Fruit fly (Drosophila melanogaster) whole organism, embryonic: ENCODE results near the gene Fas3.

Experiments used
- CG11085 ChIP-seq: fragments of 200-800 bp; sonication (Bioruptor generic); IDR thresholded peaks from 2 replicates; pipeline ENCODE4 v1.3.6; 2022; ENCODE audit warnings: missing biosample characterization, missing genetic modification characterization
- CG11093 ChIP-seq: fragments of 200-800 bp; sonication (Bioruptor generic); IDR thresholded peaks from 3 replicates; pipeline ENCODE4 v1.3.6; 2022; ENCODE audit warnings: missing biosample characterization, missing genetic modification characterization
- CG11504 ChIP-seq: fragments of 200-800 bp; sonication (Bioruptor generic); optimal IDR thresholded peaks from 3 replicates; lab custom pipeline; 2019; ENCODE audit warnings: missing biosample characterization, mild to moderate bottlenecking, missing genetic modification characterization, moderate library complexity
- CG12155 ChIP-seq: fragments of 200-800 bp; sonication (Bioruptor generic); optimal IDR thresholded peaks from 3 replicates; lab custom pipeline; 2016; ENCODE audit warnings: missing biosample characterization, missing genetic modification characterization
- CG13296 ChIP-seq: fragments of 200-800 bp; sonication (Bioruptor generic); optimal IDR thresholded peaks from 3 replicates; lab custom pipeline; 2018; ENCODE audit warnings: missing biosample characterization, mild to moderate bottlenecking, missing genetic modification characterization
- CG16813 ChIP-seq: fragments of 200-800 bp; sonication (Bioruptor generic); IDR thresholded peaks from 3 replicates; pipeline ENCODE4 v1.3.6; 2022; ENCODE audit warnings: missing biosample characterization, missing genetic modification characterization; ENCODE audit not compliant: partially characterized antibody
- CG16863 ChIP-seq: fragments of 200-800 bp; sonication (Bioruptor generic); optimal IDR thresholded peaks from 3 replicates; lab custom pipeline; 2016; ENCODE audit warnings: missing biosample characterization, missing genetic modification characterization
- CG17612 ChIP-seq: fragments of 200-800 bp; sonication (Bioruptor generic); IDR thresholded peaks from 2 replicates; pipeline ENCODE4 v1.3.6; 2022; ENCODE audit warnings: missing biosample characterization, missing genetic modification characterization
- CG2199 ChIP-seq: fragments of 200-800 bp; sonication (Bioruptor generic); IDR thresholded peaks from 3 replicates; pipeline ENCODE4 v1.3.6; 2022; ENCODE audit warnings: missing biosample characterization, missing genetic modification characterization
- CG31388 ChIP-seq: fragments of 200-800 bp; sonication (Bioruptor generic); optimal IDR thresholded peaks from 2 replicates; lab custom pipeline; 2016; ENCODE audit warnings: missing biosample characterization, missing genetic modification characterization
- CG4707 ChIP-seq: fragments of 200-800 bp; sonication (Bioruptor generic); optimal IDR thresholded peaks from 2 replicates; lab custom pipeline; 2018; ENCODE audit warnings: missing biosample characterization, mild to moderate bottlenecking, missing genetic modification characterization, moderate library complexity
- CG7987 ChIP-seq: fragments of 200-800 bp; sonication (Bioruptor generic); optimal IDR thresholded peaks from 2 replicates; lab custom pipeline; 2018; ENCODE audit warnings: missing biosample characterization, mild to moderate bottlenecking, missing genetic modification characterization, moderate library complexity
- CG8089 ChIP-seq: fragments of 200-800 bp; sonication (Bioruptor generic); optimal IDR thresholded peaks from 3 replicates; lab custom pipeline; 2016; ENCODE audit warnings: missing biosample characterization, missing genetic modification characterization
- CG8944 ChIP-seq: fragments of 200-800 bp; sonication (Bioruptor generic); optimal IDR thresholded peaks from 3 replicates; lab custom pipeline; 2016; ENCODE audit warnings: missing biosample characterization, missing genetic modification characterization
- CG9797 ChIP-seq: fragments of 200-800 bp; sonication (Bioruptor generic); optimal IDR thresholded peaks from 3 replicates; lab custom pipeline; 2018; ENCODE audit warnings: missing biosample characterization, mild to moderate bottlenecking, missing genetic modification characterization
- CTCF ChIP-seq: fragments of 200-800 bp; sonication (Bioruptor generic); optimal IDR thresholded peaks from 2 replicates; lab custom pipeline; 2017; ENCODE audit warnings: missing biosample characterization, mild to moderate bottlenecking, missing genetic modification characterization, moderate library complexity
- Dbx ChIP-seq: fragments of 200-800 bp; sonication (Bioruptor generic); IDR thresholded peaks from 3 replicates; pipeline ENCODE4 v1.3.6; 2022; ENCODE audit warnings: missing biosample characterization, missing genetic modification characterization
- Deaf1 ChIP-seq: fragments of 200-800 bp; optimal IDR thresholded peaks from 3 replicates; lab custom pipeline; 2019; ENCODE audit warnings: missing biosample characterization, mild to moderate bottlenecking, missing genetic modification characterization, moderate library complexity
- HmgD ChIP-seq: fragments of 200-800 bp; sonication (Bioruptor generic); optimal IDR thresholded peaks from 3 replicates; lab custom pipeline; 2016; ENCODE audit warnings: missing biosample characterization, missing genetic modification characterization
- Kr ChIP-seq: fragments of 200-800 bp; sonication (Bioruptor generic); optimal IDR thresholded peaks from 2 replicates; lab custom pipeline; 2017; ENCODE audit warnings: missing biosample characterization, mild to moderate bottlenecking, missing genetic modification characterization
- MTF-1 ChIP-seq: fragments of 200-800 bp; sonication (Bioruptor generic); optimal IDR thresholded peaks from 2 replicates; lab custom pipeline; 2018; ENCODE audit warnings: missing biosample characterization, mild to moderate bottlenecking, missing genetic modification characterization, borderline replicate concordance
- Optix ChIP-seq: fragments of 200-800 bp; sonication (Bioruptor generic); IDR thresholded peaks from 3 replicates; pipeline ENCODE4 v1.3.6; 2022; ENCODE audit warnings: missing biosample characterization, missing genetic modification characterization
- Ravus ChIP-seq: fragments of 200-800 bp; sonication (Bioruptor generic); IDR thresholded peaks from 2 replicates; pipeline ENCODE4 v1.3.6; 2022; ENCODE audit warnings: missing biosample characterization, missing genetic modification characterization
- Sox100B ChIP-seq: fragments of 200-800 bp; sonication (Bioruptor generic); optimal IDR thresholded peaks from 3 replicates; lab custom pipeline; 2018; ENCODE audit warnings: missing biosample characterization, mild to moderate bottlenecking, missing genetic modification characterization
- TFAM ChIP-seq: fragments of 200-800 bp; sonication (Bioruptor generic); optimal IDR thresholded peaks from 2 replicates; lab custom pipeline; 2017; ENCODE audit warnings: missing biosample characterization, missing genetic modification characterization, inconsistent platforms
- Taf1 ChIP-seq: fragments of 200-800 bp; sonication (Bioruptor generic); IDR thresholded peaks from 2 replicates; pipeline ENCODE4 v1.3.6; 2022; ENCODE audit warnings: missing biosample characterization, missing genetic modification characterization
- ab ChIP-seq: fragments of 200-800 bp; sonication (Bioruptor generic); optimal IDR thresholded peaks from 2 replicates; lab custom pipeline; 2016; ENCODE audit warnings: missing biosample characterization, missing genetic modification characterization
- corto ChIP-seq: fragments of 200-800 bp; sonication (Bioruptor generic); optimal IDR thresholded peaks from 2 replicates; lab custom pipeline; 2016; ENCODE audit warnings: missing biosample characterization, mild to moderate bottlenecking, missing genetic modification characterization, moderate library complexity
- croc ChIP-seq: fragments of 200-800 bp; sonication (Bioruptor generic); conservative IDR thresholded peaks from 3 replicates; pipeline ENCODE4 v1.3.6; 2022; ENCODE audit warnings: missing biosample characterization, missing genetic modification characterization
- cwo ChIP-seq: fragments of 200-800 bp; sonication (Bioruptor generic); optimal IDR thresholded peaks from 3 replicates; lab custom pipeline; 2017; ENCODE audit warnings: missing biosample characterization, missing genetic modification characterization, mild to moderate bottlenecking, moderate library complexity, missing genetic modification reagents
- dmrt99B ChIP-seq: fragments of 200-800 bp; sonication (Bioruptor generic); optimal IDR thresholded peaks from 2 replicates; lab custom pipeline; 2018; ENCODE audit warnings: missing biosample characterization, mild to moderate bottlenecking, missing genetic modification characterization, moderate library complexity
- fu2 ChIP-seq: fragments of 200-800 bp; sonication (Bioruptor generic); optimal IDR thresholded peaks from 2 replicates; lab custom pipeline; 2016; ENCODE audit warnings: missing biosample characterization, missing genetic modification characterization
- gem ChIP-seq: fragments of 200-800 bp; sonication (Bioruptor generic); optimal IDR thresholded peaks from 2 replicates; lab custom pipeline; 2019; ENCODE audit warnings: missing biosample characterization, mild to moderate bottlenecking, missing genetic modification characterization, moderate library complexity
- gsb ChIP-seq: fragments of 200-800 bp; sonication (Bioruptor generic); IDR thresholded peaks from 2 replicates; pipeline ENCODE4 v1.3.6; 2022; ENCODE audit warnings: missing biosample characterization, missing genetic modification characterization
- gsb-n ChIP-seq: fragments of 200-800 bp; sonication (Bioruptor generic); optimal IDR thresholded peaks from 3 replicates; lab custom pipeline; 2018; ENCODE audit warnings: missing biosample characterization, mild to moderate bottlenecking, missing genetic modification characterization
- gt ChIP-seq: fragments of 200-800 bp; sonication (Bioruptor generic); IDR thresholded peaks from 2 replicates; pipeline ENCODE4 v1.3.6; 2022; ENCODE audit warnings: missing biosample characterization, missing genetic modification characterization
- hbn ChIP-seq: fragments of 200-800 bp; sonication (Bioruptor generic); IDR thresholded peaks from 2 replicates; pipeline ENCODE4 v1.3.6; 2022; ENCODE audit warnings: missing biosample characterization, missing genetic modification characterization; ENCODE audit not compliant: partially characterized antibody
- ind ChIP-seq: fragments of 200-800 bp; sonication (Bioruptor generic); optimal IDR thresholded peaks from 3 replicates; lab custom pipeline; 2016; ENCODE audit warnings: missing biosample characterization, missing genetic modification characterization
- nerfin-1 ChIP-seq: fragments of 200-800 bp; sonication (Bioruptor generic); optimal IDR thresholded peaks from 3 replicates; lab custom pipeline; 2019; ENCODE audit warnings: missing biosample characterization, mild to moderate bottlenecking, missing genetic modification characterization, moderate library complexity
- nmo ChIP-seq: fragments of 200-800 bp; sonication (Bioruptor generic); optimal IDR thresholded peaks from 2 replicates; lab custom pipeline; 2018; ENCODE audit warnings: missing biosample characterization, mild to moderate bottlenecking, missing genetic modification characterization, moderate library complexity
- nom ChIP-seq: fragments of 200-800 bp; sonication (Bioruptor generic); optimal IDR thresholded peaks from 2 replicates; lab custom pipeline; 2017; ENCODE audit warnings: missing biosample characterization, missing genetic modification characterization, mild to moderate bottlenecking, moderate library complexity, missing genetic modification reagents
- oc ChIP-seq: fragments of 200-800 bp; sonication (Bioruptor generic); optimal IDR thresholded peaks from 2 replicates; lab custom pipeline; 2018; ENCODE audit warnings: missing biosample characterization, mild to moderate bottlenecking, missing genetic modification characterization, moderate library complexity
- prd ChIP-seq, 3 experiments: fragments of >200 bp in 2 of 3; fragments of 200-800 bp in 1 of 3; sonication (Bioruptor generic) in 1 of 3; optimal IDR thresholded peaks in 2 of 3; IDR thresholded peaks in 1 of 3; 2 replicates in 2 of 3; 3 replicates in 1 of 3; pipeline versions ENCODE4 v1.3.6 to Lab custom; 2017 to 2022; ENCODE audit warnings: missing biosample characterization in 1 of 3, missing genetic modification characterization in 1 of 3
- pros ChIP-seq: fragments of 200-800 bp; sonication (Bioruptor generic); optimal IDR thresholded peaks from 3 replicates; lab custom pipeline; 2019; ENCODE audit warnings: missing biosample characterization, mild to moderate bottlenecking, missing genetic modification characterization, moderate library complexity
- ranshi ChIP-seq: fragments of 200-800 bp; sonication (Bioruptor generic); IDR thresholded peaks from 2 replicates; pipeline ENCODE4 v1.3.6; 2022; ENCODE audit warnings: missing biosample characterization, missing genetic modification characterization
- sens-2 ChIP-seq: fragments of 200-800 bp; sonication (Bioruptor generic); IDR thresholded peaks from 2 replicates; pipeline ENCODE4 v1.3.6; 2022; ENCODE audit warnings: missing biosample characterization, missing genetic modification characterization
- tx ChIP-seq: fragments of 200-800 bp; sonication (Bioruptor generic); optimal IDR thresholded peaks from 2 replicates; lab custom pipeline; 2016; ENCODE audit warnings: missing biosample characterization, missing genetic modification characterization
- usp ChIP-seq: fragments of >200 bp; optimal IDR thresholded peaks from 2 replicates; lab custom pipeline; 2017; ENCODE audit warnings: missing biosample characterization, missing genetic modification characterization
- wdn ChIP-seq: fragments of 200-800 bp; sonication (Bioruptor generic); IDR thresholded peaks from 2 replicates; pipeline ENCODE4 v1.3.6; 2022; ENCODE audit warnings: missing biosample characterization, missing genetic modification characterization
- zen ChIP-seq: fragments of 200-800 bp; sonication (Bioruptor generic); optimal IDR thresholded peaks from 3 replicates; lab custom pipeline; 2018; ENCODE audit warnings: missing biosample characterization, mild to moderate bottlenecking, missing genetic modification characterization, moderate library complexity
- zfh1 ChIP-seq: fragments of 200-800 bp; sonication (Bioruptor generic); IDR thresholded peaks from 3 replicates; pipeline ENCODE4 v1.3.6; 2022; ENCODE audit warnings: missing biosample characterization, missing genetic modification characterization

Gene Fas3

DNA sequence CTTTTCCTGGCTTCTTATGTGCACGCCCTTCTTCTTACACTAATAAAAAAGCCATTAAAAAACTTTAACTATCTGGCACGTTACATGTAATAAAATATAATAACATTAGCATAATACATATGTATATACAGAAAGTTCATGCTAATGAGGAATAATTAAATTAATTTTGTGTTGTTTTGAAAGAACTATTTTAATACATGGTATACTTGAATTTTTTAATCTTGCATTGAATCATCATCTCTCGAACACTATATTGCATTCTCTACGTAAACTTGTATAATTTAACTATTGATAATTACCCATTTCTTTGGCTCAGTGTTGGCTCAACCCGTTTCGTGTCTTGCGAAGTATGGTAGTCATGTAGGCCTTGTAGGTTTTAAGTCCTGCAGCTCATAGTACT, 32.9 kb downstream of the Fas3 start (continued):
- TF ChIP-seq CG8944 (GFP tag; lab: Kevin White, UChicago), result no peak
- no peak for TF ChIP-seq prd (optimal IDR thresholded peaks at IDR 0.05; lab: Kevin White, UChicago)
- TF ChIP-seq prd (GFP tag; IDR thresholded peaks at IDR 0.05; lab: Robert Waterston, UW), result no peak
- TF ChIP-seq CTCF (GFP tag; lab: Kevin White, UChicago), result no peak
- peak; percentile 9 for TF ChIP-seq dmrt99B (tag; lab: Kevin White, UChicago)
- no peak for TF ChIP-seq CG8089 (GFP tag; lab: Kevin White, UChicago)
- TF ChIP-seq tx (GFP tag; lab: Kevin White, UChicago), result no peak
- no peak for TF ChIP-seq Ravus (GFP tag; lab: Robert Waterston, UW)
- peak; percentile 17 for TF ChIP-seq CG11504 (tag; lab: Kevin White, UChicago)
- TF ChIP-seq CG9797, result no peak
- TF ChIP-seq gem, result peak; percentile 30
- TF ChIP-seq CG7987 (GFP tag; lab: Kevin White, UChicago), result no peak
- TF ChIP-seq Kr, result no peak
- peak; percentile 18 for TF ChIP-seq nom (GFP tag; lab: Kevin White, UChicago)
- no peak for TF ChIP-seq usp (GFP tag; lab: Kevin White, UChicago)
- TF ChIP-seq nmo (GFP tag; lab: Kevin White, UChicago), result no peak
- TF ChIP-seq CG12155 (GFP tag; lab: Kevin White, UChicago), result no peak
- TF ChIP-seq zen, result no peak
- no peak for TF ChIP-seq CG16813 (GFP tag; lab: Robert Waterston, UW)
- TF ChIP-seq, all 482 proteins: peak for 6

DNA sequence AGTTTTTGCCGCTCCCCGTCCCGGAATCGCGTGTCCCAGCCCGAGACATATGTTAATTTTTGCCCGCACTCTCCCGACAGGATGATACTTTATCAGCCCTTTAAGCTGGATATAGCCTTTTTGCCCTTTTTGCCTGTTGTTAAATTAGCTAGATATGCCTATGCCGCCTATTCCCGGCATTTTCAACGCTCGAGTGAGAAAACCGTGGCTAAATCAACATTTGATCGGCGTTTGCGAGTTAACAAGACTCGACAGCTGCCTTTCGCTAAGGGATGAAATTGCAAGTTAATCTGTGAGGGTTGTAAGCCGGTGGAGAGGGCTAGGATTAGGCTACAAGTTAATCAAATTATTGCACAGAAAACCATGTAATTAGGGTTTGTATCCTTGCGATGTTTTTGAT, 35.6 kb downstream of the Fas3 start:
- TF ChIP-seq ranshi (GFP tag; lab: Robert Waterston, UW) (no peak), CG17612 (GFP tag; lab: Robert Waterston, UW) (0 out of 2 replicates have a peak, but pooled peaks have one; percentile 9), CG11093 (GFP tag; lab: Robert Waterston, UW) (no peak), MTF-1 (no peak), CG11085 (GFP tag; lab: Robert Waterston, UW) (no peak), gsb-n (tag; lab: Kevin White, UChicago) (peak; percentile 92), CG13296 (GFP tag; lab: Kevin White, UChicago) (no peak), gsb (GFP tag; lab: Robert Waterston, UW) (no peak), corto (GFP tag; lab: Kevin White, UChicago) (no peak), Deaf1 (tag; lab: Kevin White, UChicago) (no peak), nerfin-1 (tag; lab: Kevin White, UChicago) (peak; percentile 16), cwo (GFP tag; lab: Kevin White, UChicago) (no peak), pros (GFP tag; lab: Kevin White, UChicago) (peak; percentile 59), oc (tag; lab: Kevin White, UChicago) (peak; percentile 34), CG31388 (no peak), Dbx (no peak), nmo (GFP tag; lab: Kevin White, UChicago) (no peak), fu2 (no peak), sens-2 (GFP tag; lab: Robert Waterston, UW) (no peak), CG4707 (GFP tag; lab: Kevin White, UChicago) (no peak)
- TF ChIP-seq, all 482 proteins: peak for 5

DNA sequence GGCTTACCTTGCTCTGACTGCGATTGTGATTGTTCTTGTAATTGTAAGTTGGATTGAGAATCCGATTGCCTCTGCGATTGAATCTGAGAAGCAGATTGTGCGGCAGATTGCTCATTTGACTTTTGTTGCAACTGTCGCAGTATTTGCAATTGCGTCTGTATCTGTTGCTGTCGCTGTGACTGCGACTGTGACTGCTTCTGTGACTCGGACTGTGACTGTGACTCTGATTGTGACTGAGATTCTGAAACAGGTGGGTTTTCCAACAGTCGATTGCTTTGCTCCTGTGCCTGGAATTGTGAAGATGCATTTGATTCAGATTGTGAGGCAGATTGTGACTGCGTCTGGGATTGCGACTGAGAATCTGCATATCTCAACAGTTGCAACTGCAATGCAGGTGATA, 38.1 kb downstream of the Fas3 start:
- TF ChIP-seq croc (GFP tag; lab: Robert Waterston, UW) (no peak), TFAM (GFP tag; lab: Kevin White, UChicago) (no peak), ind (GFP tag; lab: Kevin White, UChicago) (no peak), zfh1 (GFP tag; lab: Robert Waterston, UW) (no peak), Optix (no peak), wdn (GFP tag; lab: Robert Waterston, UW) (no peak), HmgD (GFP tag; lab: Kevin White, UChicago) (no peak), CG2199 (GFP tag; lab: Robert Waterston, UW) (no peak), Taf1 (GFP tag; lab: Robert Waterston, UW) (no peak), ab (GFP tag; lab: Kevin White, UChicago) (no peak), Kr (no peak), CG16863 (no peak), hbn (GFP tag; lab: Robert Waterston, UW) (no peak), Sox100B (GFP tag; lab: Kevin White, UChicago) (no peak), gt (GFP tag; lab: Robert Waterston, UW) (no peak)
